Fruit fly (Drosophila melanogaster): ENCODE data around the gene Dnai2.

dm6 chr3L:11711789-11712188 is 12.7 kb upstream of the Dnai2 start:
- TF ChIP-seq jim (GFP tag; optimal IDR thresholded peaks at IDR 0.05) (no peak), Dfd (GFP tag; optimal IDR thresholded peaks at IDR 0.05) (no peak), h (GFP tag; optimal IDR thresholded peaks at IDR 0.05) (no peak)
